Worm (Caenorhabditis elegans): ENCODE results near the gene abt-1.

abt-1 gene

DNA sequence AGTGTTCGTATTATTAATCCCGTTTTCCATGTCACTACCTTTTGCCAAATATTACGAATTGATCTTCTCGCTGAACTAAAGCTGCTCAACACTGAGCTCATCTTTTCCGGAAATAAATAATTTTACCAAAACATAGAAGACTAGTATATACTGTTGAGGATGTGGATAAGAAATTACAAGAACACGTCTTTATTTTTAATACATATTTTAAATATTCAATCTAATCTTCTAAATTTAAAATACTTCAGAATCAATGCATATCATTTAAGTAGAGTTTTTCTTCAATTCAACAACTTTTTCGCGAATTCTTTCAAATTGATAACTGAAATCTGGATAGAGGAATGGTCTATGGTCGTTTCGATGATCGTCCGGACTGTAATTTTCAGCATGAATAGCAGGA is at the start of gene abt-1:
Gene abt-1 (minus strand): TSS at position 101 of the 400 bp plus-strand sequence.
- no peak for TF ChIP-seq nhr-102 (tag; optimal IDR thresholded peaks at IDR 0.05)
- no peak for TF ChIP-seq mxl-2 (GFP tag; conservative IDR thresholded peaks at IDR 0.05)
- no peak for TF ChIP-seq mdl-1 (tag; optimal IDR thresholded peaks at IDR 0.05)
- TF ChIP-seq F26F4.8 (GFP tag; conservative IDR thresholded peaks at IDR 0.05), result no peak
- TF ChIP-seq ztf-7 (tag; optimal IDR thresholded peaks at IDR 0.05), result no peak
- no peak for TF ChIP-seq nhr-77 (tag; optimal IDR thresholded peaks at IDR 0.05)
- TF ChIP-seq zfp-3 (GFP tag; conservative IDR thresholded peaks at IDR 0.05), result no peak
- no peak for TF ChIP-seq egl-43 (GFP tag; IDR thresholded peaks at IDR 0.05)
- TF ChIP-seq daf-19 (GFP tag; conservative IDR thresholded peaks at IDR 0.05), result no peak
- no peak for TF ChIP-seq saeg-2 (GFP tag; IDR thresholded peaks at IDR 0.05)
- TF ChIP-seq nhr-111 (GFP tag; optimal IDR thresholded peaks at IDR 0.05), result no peak
- TF ChIP-seq hlh-30 (tag; optimal IDR thresholded peaks at IDR 0.05; ENCODE audit: insufficient read depth), result no peak
- TF ChIP-seq duxl-1 (tag; optimal IDR thresholded peaks at IDR 0.05; ENCODE audit: poor library complexity), result no peak
- TF ChIP-seq nhr-10 (tag; optimal IDR thresholded peaks at IDR 0.05), result no peak
- TF ChIP-seq lin-1 (GFP tag; IDR thresholded peaks at IDR 0.05), result no peak

DNA sequence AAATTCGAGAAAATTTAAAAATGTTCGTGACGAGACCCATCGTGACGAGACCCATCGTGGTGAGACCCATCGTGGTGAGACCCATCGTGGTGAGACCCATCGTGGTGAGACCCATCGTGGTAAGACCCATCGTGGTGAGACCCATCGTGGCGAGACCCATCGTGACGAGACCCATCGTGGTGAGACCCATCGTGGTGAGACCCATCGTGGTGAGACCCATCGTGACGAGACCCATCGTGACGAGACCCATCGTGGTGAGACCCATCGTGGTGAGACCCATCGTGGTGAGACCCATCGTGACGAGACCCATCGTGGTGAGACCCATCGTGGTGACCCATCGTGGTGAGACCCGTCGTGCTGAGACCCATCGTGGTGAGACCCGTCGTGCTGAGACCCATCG is 48.2 kb upstream of the abt-1 start:
- 0 out of 2 replicates have a peak, but pooled peaks have one; percentile 30 for TF ChIP-seq D1046.2 (GFP tag; IDR thresholded peaks at IDR 0.05)
- TF ChIP-seq snpc-1.2 (GFP tag; IDR thresholded peaks at IDR 0.05), result peak; percentile 59; the same call in 1 of the 2 replicates
- TF ChIP-seq ZK337.2 (GFP tag; IDR thresholded peaks at IDR 0.05), result 0 out of 2 replicates have a peak, but pooled peaks have one; percentile 17
- peak in 1 of 2 experiments; percentile 85; a peak in 2 of 4 replicates for TF ChIP-seq madf-5 (GFP tag; IDR thresholded peaks at IDR 0.05)
- peak; percentile 75 for TF ChIP-seq set-16 (GFP tag; IDR thresholded peaks at IDR 0.05)
- TF ChIP-seq lim-7 (GFP tag; IDR thresholded peaks at IDR 0.05), result peak; percentile 66; the same call in 1 of the 2 replicates
- TF ChIP-seq nhr-42 (GFP tag; IDR thresholded peaks at IDR 0.05), result 0 out of 2 replicates have a peak, but pooled peaks have one; percentile 9
- TF ChIP-seq F26F4.8 (GFP tag; conservative IDR thresholded peaks at IDR 0.05), result 0 out of 2 replicates have a peak, but pooled peaks have one; percentile 54

DNA sequence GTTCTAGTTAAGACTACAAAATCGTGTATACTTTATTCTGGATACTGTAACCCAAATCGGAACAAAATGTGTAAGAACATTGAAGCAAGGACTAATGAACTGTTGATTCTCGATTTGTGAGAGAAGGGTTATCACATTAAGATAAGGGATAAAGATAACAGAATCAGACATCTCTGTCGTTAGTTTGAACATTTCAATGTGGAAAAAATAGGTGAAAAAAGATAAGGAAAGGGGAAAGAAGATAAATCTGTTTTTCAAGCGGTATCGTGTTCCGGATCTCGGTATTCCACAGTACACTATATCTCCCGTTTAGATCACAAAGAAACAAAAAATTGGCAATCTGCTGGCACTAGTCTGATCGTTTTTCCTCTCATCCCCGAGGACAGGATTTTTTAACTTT is 46.4 kb upstream of the abt-1 start:
- peak; percentile 22 for TF ChIP-seq nhr-28 (tag; optimal IDR thresholded peaks at IDR 0.05)
- no peak for TF ChIP-seq hmg-1.1 (GFP tag; IDR thresholded peaks at IDR 0.05)
- no peak for TF ChIP-seq skn-1 (tag; optimal IDR thresholded peaks at IDR 0.05)
- TF ChIP-seq ceh-28 (tag; optimal IDR thresholded peaks at IDR 0.05), result no peak
- TF ChIP-seq daf-12 (tag; optimal IDR thresholded peaks at IDR 0.05), result no peak
- no peak for TF ChIP-seq cey-2 (tag; optimal IDR thresholded peaks at IDR 0.05; ENCODE audit: borderline replicate concordance, insufficient read depth)
- no peak for TF ChIP-seq nhr-77 (tag; optimal IDR thresholded peaks at IDR 0.05)
- TF ChIP-seq mxl-3 (GFP tag; optimal IDR thresholded peaks at IDR 0.05), result peak; percentile 18
- no peak for TF ChIP-seq F37D6.2 (tag; optimal IDR thresholded peaks at IDR 0.05)
- no peak for TF ChIP-seq hif-1 (tag; optimal IDR thresholded peaks at IDR 0.05)
- no peak for TF ChIP-seq aly-2 (tag; optimal IDR thresholded peaks at IDR 0.05)
- peak; percentile 38 for TF ChIP-seq nhr-48 (tag; optimal IDR thresholded peaks at IDR 0.05)
- no peak for TF ChIP-seq aha-1 (tag)
- TF ChIP-seq ZK337.2 (GFP tag; IDR thresholded peaks at IDR 0.05), result no peak
- no peak for TF ChIP-seq rbr-2 (tag; optimal IDR thresholded peaks at IDR 0.05)
- no peak for TF ChIP-seq pha-4 (GFP tag; IDR thresholded peaks at IDR 0.05)
- no peak for TF ChIP-seq pha-4 (tag; optimal IDR thresholded peaks at IDR 0.05)
- no peak for TF ChIP-seq F26F4.8 (GFP tag; conservative IDR thresholded peaks at IDR 0.05)
- no peak for TF ChIP-seq nhr-42 (GFP tag; IDR thresholded peaks at IDR 0.05)
- TF ChIP-seq hlh-30 (tag; optimal IDR thresholded peaks at IDR 0.05; ENCODE audit: insufficient read depth), result no peak
- no peak for TF ChIP-seq tag-97 (GFP tag; IDR thresholded peaks at IDR 0.05)
- no peak for TF ChIP-seq ces-1 (GFP tag; optimal IDR thresholded peaks at IDR 0.05)
- no peak for TF ChIP-seq jun-1 (tag; optimal IDR thresholded peaks at IDR 0.05)
- no peak for TF ChIP-seq nhr-10 (tag; optimal IDR thresholded peaks at IDR 0.05)
- no peak for TF ChIP-seq nhr-111 (GFP tag; optimal IDR thresholded peaks at IDR 0.05)
- no peak for TF ChIP-seq saeg-2 (GFP tag; IDR thresholded peaks at IDR 0.05)
- peak; percentile 29 for TF ChIP-seq hlh-11 (tag; optimal IDR thresholded peaks at IDR 0.05)
- no peak for TF ChIP-seq mep-1 (tag; optimal IDR thresholded peaks at IDR 0.05)
